Worm (Caenorhabditis elegans) whole organism, L3 larva: Measurements from ENCODE around the gene Y22D7AR.14.

Experiments used
- R02D3.7 ChIP-seq: fragments of 150-350 bp; optimal IDR thresholded peaks from 2 replicates; lab custom pipeline; 2014; ENCODE audit warnings: missing biosample characterization, missing genetic modification characterization
- ZK546.5 ChIP-seq: sonication (generic microtip); optimal IDR thresholded peaks from 2 replicates; lab custom pipeline; 2017; ENCODE audit warnings: missing biosample characterization, missing genetic modification characterization
- aly-2 ChIP-seq: fragments of 150-350 bp; optimal IDR thresholded peaks from 2 replicates; lab custom pipeline; 2014; ENCODE audit warnings: missing biosample characterization, missing genetic modification characterization
- ama-1 ChIP-seq: fragments of 150-350 bp; optimal IDR thresholded peaks from 2 replicates; lab custom pipeline; 2018
- ceh-16 ChIP-seq: sonication (generic microtip); optimal IDR thresholded peaks from 2 replicates; lab custom pipeline; 2017; ENCODE audit warnings: missing biosample characterization, missing genetic modification characterization
- ceh-82 ChIP-seq: fragments of 150-350 bp; optimal IDR thresholded peaks from 2 replicates; lab custom pipeline; 2014; ENCODE audit warnings: missing biosample characterization, missing genetic modification characterization
- egl-27 ChIP-seq: sonication (generic microtip); optimal IDR thresholded peaks from 4 replicates; lab custom pipeline; 2017; ENCODE audit warnings: missing biosample characterization, missing genetic modification reagents, missing genetic modification characterization
- elt-2 ChIP-seq: sonication (generic microtip); optimal IDR thresholded peaks from 2 replicates; lab custom pipeline; 2016; ENCODE audit warnings: missing genetic modification reagents, mild to moderate bottlenecking, missing genetic modification characterization, missing compliant biosample characterization
- elt-3 ChIP-seq, 3 experiments: fragments of 150-350 bp in 1 of 3; sonication (generic microtip) in 2 of 3; optimal IDR thresholded peaks; 2 replicates in 2 of 3; 4 replicates in 1 of 3; lab custom pipeline; 2014 to 2017; ENCODE audit warnings: missing biosample characterization in 3 of 3, missing genetic modification characterization in 3 of 3
- eor-1 ChIP-seq, 2 experiments: fragments of 150-350 bp; optimal IDR thresholded peaks; 2 replicates each; lab custom pipeline; 2014 to 2018; ENCODE audit warnings: missing biosample characterization in 2 of 2, missing genetic modification characterization in 2 of 2
- fkh-10 ChIP-seq: sonication (generic microtip); optimal IDR thresholded peaks from 2 replicates; lab custom pipeline; 2017; ENCODE audit warnings: missing biosample characterization, missing genetic modification reagents, missing genetic modification characterization
- fkh-2 ChIP-seq: fragments of 150-350 bp; optimal IDR thresholded peaks from 2 replicates; lab custom pipeline; 2014; ENCODE audit warnings: missing biosample characterization, missing genetic modification reagents, missing genetic modification characterization
- fos-1 ChIP-seq: fragments of 150-350 bp; optimal IDR thresholded peaks from 2 replicates; lab custom pipeline; 2014; ENCODE audit warnings: missing biosample characterization, missing genetic modification characterization
- hmg-11 ChIP-seq: sonication (generic microtip); optimal IDR thresholded peaks from 2 replicates; lab custom pipeline; 2016; ENCODE audit warnings: missing genetic modification characterization, missing compliant biosample characterization
- lin-15B ChIP-seq: fragments of 150-350 bp; optimal IDR thresholded peaks from 2 replicates; lab custom pipeline; 2014; ENCODE audit warnings: missing biosample characterization, missing genetic modification characterization
- lin-39 ChIP-seq: fragments of 150-350 bp; optimal IDR thresholded peaks from 2 replicates; lab custom pipeline; 2018; ENCODE audit warnings: missing biosample characterization, missing genetic modification reagents, missing genetic modification characterization
- lsy-12 ChIP-seq: sonication (generic microtip); optimal IDR thresholded peaks from 2 replicates; lab custom pipeline; 2016; ENCODE audit warnings: mild to moderate bottlenecking, missing genetic modification characterization, missing compliant biosample characterization
- mdl-1 ChIP-seq: fragments of 150-350 bp; optimal IDR thresholded peaks from 2 replicates; lab custom pipeline; 2014; ENCODE audit warnings: missing biosample characterization, missing genetic modification characterization
- mml-1 ChIP-seq: fragments of 150-350 bp; sonication (generic microtip); optimal IDR thresholded peaks from 3 replicates; lab custom pipeline; 2014; ENCODE audit warnings: missing biosample characterization, missing genetic modification characterization
- nfya-1 ChIP-seq: sonication (generic microtip); optimal IDR thresholded peaks from 2 replicates; lab custom pipeline; 2017; ENCODE audit warnings: missing genetic modification characterization, mild to moderate bottlenecking, missing compliant biosample characterization, antibody characterized with exemption, moderate library complexity; ENCODE audit not compliant: insufficient read depth
- nhr-12 ChIP-seq: fragments of 150-350 bp; optimal IDR thresholded peaks from 2 replicates; lab custom pipeline; 2014; ENCODE audit warnings: missing biosample characterization, missing genetic modification characterization
- nhr-23 ChIP-seq: fragments of 150-350 bp; optimal IDR thresholded peaks from 2 replicates; lab custom pipeline; 2014; ENCODE audit warnings: missing biosample characterization, missing genetic modification reagents, missing genetic modification characterization
- nhr-237 ChIP-seq: fragments of 150-350 bp; optimal IDR thresholded peaks from 2 replicates; lab custom pipeline; 2014; ENCODE audit warnings: missing biosample characterization, missing genetic modification characterization
- nhr-67 ChIP-seq: fragments of 150-350 bp; optimal IDR thresholded peaks from 2 replicates; lab custom pipeline; 2014; ENCODE audit warnings: missing biosample characterization, missing genetic modification characterization
- nhr-76 ChIP-seq: fragments of 150-350 bp; sonication (generic microtip); optimal IDR thresholded peaks from 5 replicates; lab custom pipeline; 2014; ENCODE audit warnings: missing biosample characterization, missing genetic modification characterization
- nhr-77 ChIP-seq: fragments of 150-350 bp; optimal IDR thresholded peaks from 2 replicates; lab custom pipeline; 2014; ENCODE audit warnings: missing biosample characterization, missing genetic modification characterization
- pha-4 ChIP-seq: fragments of 150-350 bp; optimal IDR thresholded peaks from 2 replicates; lab custom pipeline; 2014; ENCODE audit warnings: missing biosample characterization, missing genetic modification reagents, missing genetic modification characterization
- pqm-1 ChIP-seq: fragments of 150-350 bp; optimal IDR thresholded peaks from 2 replicates; lab custom pipeline; 2017; ENCODE audit warnings: missing biosample characterization, missing genetic modification characterization, inconsistent platforms
- sea-2 ChIP-seq: fragments of 150-350 bp; sonication (generic microtip); optimal IDR thresholded peaks from 4 replicates; lab custom pipeline; 2014; ENCODE audit warnings: missing biosample characterization, missing genetic modification reagents, missing genetic modification characterization
- unc-62 ChIP-seq: fragments of 150-350 bp; sonication (generic microtip); optimal IDR thresholded peaks from 4 replicates; lab custom pipeline; 2014; ENCODE audit warnings: missing biosample characterization, missing genetic modification reagents, missing genetic modification characterization
- zag-1 ChIP-seq: fragments of 150-350 bp; optimal IDR thresholded peaks from 2 replicates; lab custom pipeline; 2014; ENCODE audit warnings: missing biosample characterization, missing genetic modification characterization

Y22D7AR.14 gene

ce11 chrIII:1713991-1714611 is 24.3 kb upstream of the Y22D7AR.14 start:
- TF ChIP-seq lsy-12 (tag; lab: Kevin White, UChicago): no peak

ce11 chrIII:1705799-1706198 is 16.0 kb upstream of the Y22D7AR.14 start, which contains the start of the genes fbxa-13 and Y22D7AR.2:
TSS of gene fbxa-13 (minus strand) at chrIII:1705899.
TSS of gene Y22D7AR.2 (plus strand) at chrIII:1705946.
- TF ChIP-seq sea-2 (GFP tag; lab: Kevin White, UChicago) (no peak), lin-39 (no peak), ama-1 (lab: Kevin White, UChicago) (no peak), R02D3.7 (tag; lab: Kevin White, UChicago) (no peak), elt-3 (tag; optimal IDR thresholded peaks at IDR 0.05; lab: Kevin White, UChicago) (no peak), ZK546.5 (tag; lab: Kevin White, UChicago) (no peak), nhr-67 (tag; lab: Kevin White, UChicago) (no peak), zag-1 (tag; lab: Kevin White, UChicago) (no peak)

ce11 chrIII:1705331-1705730 is 15.5 kb upstream of the Y22D7AR.14 start:
- TF ChIP-seq hmg-11 (peak; percentile 68), ceh-82 (tag; lab: Kevin White, UChicago) (no peak), lin-15B (peak; percentile 13), unc-62 (GFP tag; lab: Kevin White, UChicago) (no peak)

ce11 chrIII:1704020-1704419 is 14.2 kb upstream of the Y22D7AR.14 start:
- no peak for TF ChIP-seq mdl-1 (tag; lab: Kevin White, UChicago)
- TF ChIP-seq, all 47 proteins: peak for 0

ce11 chrIII:1702337-1702736 is 12.5 kb upstream of the Y22D7AR.14 start, which contains the start of gene spex-3:
TSS of gene spex-3 (minus strand) at chrIII:1702437.
- TF ChIP-seq nhr-23 (tag; lab: Kevin White, UChicago) (no peak), sea-2 (GFP tag; lab: Kevin White, UChicago) (no peak)

ce11 chrIII:1698842-1699241 is 9.0 kb upstream of the Y22D7AR.14 start, which contains the start of gene fbxa-74:
TSS of gene fbxa-74 (minus strand) at chrIII:1698986.
- no peak for TF ChIP-seq nhr-76 (tag; lab: Kevin White, UChicago)
- TF ChIP-seq fkh-10: no peak
- TF ChIP-seq mml-1 (tag; lab: Kevin White, UChicago): no peak
- TF ChIP-seq pha-4 (tag; lab: Kevin White, UChicago): peak; percentile 12
- peak; percentile 32 for TF ChIP-seq pqm-1 (tag; lab: Kevin White, UChicago)
- TF ChIP-seq elt-2: peak; percentile 83
- TF ChIP-seq fos-1 (tag; lab: Kevin White, UChicago): no peak

- TF ChIP-seq fos-1 (tag; lab: Kevin White, UChicago) (no peak), fkh-2 (tag; lab: Kevin White, UChicago) (no peak), egl-27 (tag; lab: Kevin White, UChicago) (no peak), mml-1 (tag; lab: Kevin White, UChicago) (no peak), nhr-237 (tag; lab: Kevin White, UChicago) (no peak), sea-2 (GFP tag; lab: Kevin White, UChicago) (no peak), aly-2 (no peak), nhr-77 (tag; lab: Kevin White, UChicago) (no peak), eor-1 (tag; optimal IDR thresholded peaks at IDR 0.05; lab: Kevin White, UChicago) (no peak), unc-62 (GFP tag; lab: Kevin White, UChicago) (no peak), nfya-1 (no peak), nhr-23 (tag; lab: Kevin White, UChicago) (no peak), hmg-11 (no peak), nhr-76 (tag; lab: Kevin White, UChicago) (no peak), pha-4 (tag; lab: Kevin White, UChicago) (no peak), ama-1 (lab: Kevin White, UChicago) (no peak), nhr-12 (no peak), ceh-16 (tag; lab: Kevin White, UChicago) (no peak)
Measured at ce11 chrIII:1695006-1695405, 5.2 kb upstream of the Y22D7AR.14 start, which contains the start of gene srd-64. TSS of gene srd-64 (minus strand) at chrIII:1695106.
